Worm (Caenorhabditis elegans): ENCODE data around the gene F52H3.6.

ce11 chrII:10029890-10030289 lies 1.7 kb upstream of the F52H3.6 start, which contains the start of gene ttc-36:
- no peak for TF ChIP-seq egl-43 (GFP tag; IDR thresholded peaks at IDR 0.05)
- no peak for TF ChIP-seq lin-29 (GFP tag; IDR thresholded peaks at IDR 0.05)
- no peak for TF ChIP-seq fkh-10 (GFP tag; optimal IDR thresholded peaks at IDR 0.05)
- no peak for TF ChIP-seq daf-12 (tag; optimal IDR thresholded peaks at IDR 0.05)
- no peak for TF ChIP-seq nhr-11 (tag; optimal IDR thresholded peaks at IDR 0.05)
- TF ChIP-seq snpc-1.2 (GFP tag; IDR thresholded peaks at IDR 0.05) = no peak
- TF ChIP-seq F44E2.7 (GFP tag; IDR thresholded peaks at IDR 0.05) = no peak
- no peak for TF ChIP-seq pha-4 (GFP tag; IDR thresholded peaks at IDR 0.05)
- TF ChIP-seq pha-4 (tag; optimal IDR thresholded peaks at IDR 0.05) = no peak
- no peak for TF ChIP-seq pqm-1 (tag; optimal IDR thresholded peaks at IDR 0.05)
